Fruit fly (Drosophila melanogaster) whole organism, embryonic: ENCODE data around the gene CG9114.

ENCODE experiments used
- Bdp1 ChIP-seq: fragments of 200-800 bp; sonication (Bioruptor generic); optimal IDR thresholded peaks from 3 replicates; lab custom pipeline; 2016; ENCODE audit warnings: missing biosample characterization, missing genetic modification characterization
- CG10543 ChIP-seq: fragments of 200-800 bp; sonication (Bioruptor generic); optimal IDR thresholded peaks from 3 replicates; lab custom pipeline; 2017; ENCODE audit warnings: missing biosample characterization, mild to moderate bottlenecking, missing genetic modification characterization, moderate library complexity
- CG14050 ChIP-seq: fragments of 200-800 bp; sonication (Bioruptor generic); IDR thresholded peaks from 3 replicates; pipeline ENCODE4 v1.3.6; 2022; ENCODE audit warnings: missing biosample characterization, missing genetic modification characterization
- CG1529 ChIP-seq: fragments of 200-800 bp; sonication (Bioruptor generic); optimal IDR thresholded peaks from 3 replicates; lab custom pipeline; 2018; ENCODE audit warnings: missing biosample characterization, missing genetic modification characterization
- CG15696 ChIP-seq: fragments of 200-800 bp; sonication (Bioruptor generic); optimal IDR thresholded peaks from 2 replicates; lab custom pipeline; 2019; ENCODE audit warnings: missing biosample characterization, mild to moderate bottlenecking, missing genetic modification characterization, moderate library complexity
- CG17186 ChIP-seq: fragments of 200-800 bp; sonication (Bioruptor generic); optimal IDR thresholded peaks from 3 replicates; lab custom pipeline; 2017; ENCODE audit warnings: missing biosample characterization, missing genetic modification reagents, missing genetic modification characterization
- CG18619 ChIP-seq: fragments of 200-800 bp; sonication (Bioruptor generic); optimal IDR thresholded peaks from 3 replicates; lab custom pipeline; 2017; ENCODE audit warnings: missing biosample characterization, mild to moderate bottlenecking, missing genetic modification characterization
- CG3995 ChIP-seq: fragments of 200-800 bp; sonication (Bioruptor generic); optimal IDR thresholded peaks from 3 replicates; lab custom pipeline; 2016; ENCODE audit warnings: missing biosample characterization, missing genetic modification characterization
- CG43689 ChIP-seq: fragments of 200-800 bp; sonication (Bioruptor generic); IDR thresholded peaks from 2 replicates; pipeline ENCODE4 v1.3.6; 2022; ENCODE audit warnings: missing biosample characterization, missing genetic modification characterization
- CG5245 ChIP-seq: fragments of 200-800 bp; sonication (Bioruptor generic); optimal IDR thresholded peaks from 3 replicates; lab custom pipeline; 2016; ENCODE audit warnings: missing biosample characterization, missing genetic modification characterization
- CG6765 ChIP-seq: fragments of 200-800 bp; sonication (Bioruptor generic); optimal IDR thresholded peaks from 3 replicates; lab custom pipeline; 2017; ENCODE audit warnings: missing biosample characterization, mild to moderate bottlenecking, missing genetic modification characterization
- CG6791 ChIP-seq: fragments of 200-800 bp; sonication (Bioruptor generic); IDR thresholded peaks from 3 replicates; pipeline ENCODE4 v1.3.6; 2022; ENCODE audit warnings: missing biosample characterization, missing genetic modification characterization; ENCODE audit not compliant: partially characterized antibody
- CG8478 ChIP-seq: fragments of >200 bp; optimal IDR thresholded peaks from 2 replicates; lab custom pipeline; 2018
- CG9437 ChIP-seq: fragments of 200-800 bp; sonication (Bioruptor generic); optimal IDR thresholded peaks from 2 replicates; lab custom pipeline; 2018; ENCODE audit warnings: missing biosample characterization, mild to moderate bottlenecking, missing genetic modification characterization
- CTCF ChIP-seq: fragments of 200-800 bp; sonication (Bioruptor generic); optimal IDR thresholded peaks from 2 replicates; lab custom pipeline; 2017; ENCODE audit warnings: missing biosample characterization, mild to moderate bottlenecking, missing genetic modification characterization, moderate library complexity
- Dip2 ChIP-seq: fragments of 200-800 bp; sonication (Bioruptor generic); IDR thresholded peaks from 2 replicates; pipeline ENCODE4 v1.3.6; 2022; ENCODE audit warnings: missing biosample characterization, missing genetic modification characterization
- Dip3 ChIP-seq: fragments of 200-800 bp; sonication (Bioruptor generic); optimal IDR thresholded peaks from 3 replicates; lab custom pipeline; 2016; ENCODE audit warnings: missing biosample characterization, missing genetic modification characterization
- Dref ChIP-seq: fragments of 200-800 bp; sonication (Bioruptor generic); IDR thresholded peaks from 2 replicates; pipeline ENCODE4 v1.3.6; 2022; ENCODE audit warnings: missing biosample characterization, missing genetic modification characterization
- Gug ChIP-seq: fragments of 200-800 bp; sonication (Bioruptor generic); IDR thresholded peaks from 4 replicates; pipeline ENCODE4 v1.3.6; 2022; ENCODE audit warnings: missing biosample characterization, missing genetic modification characterization
- HLH4C ChIP-seq: fragments of 200-800 bp; sonication (Bioruptor generic); IDR thresholded peaks from 3 replicates; pipeline ENCODE4 v1.3.6; 2022; ENCODE audit warnings: missing biosample characterization, missing genetic modification characterization; ENCODE audit not compliant: partially characterized antibody
- Hr39 ChIP-seq: fragments of >200 bp; optimal IDR thresholded peaks from 2 replicates; lab custom pipeline; 2017
- Kr ChIP-seq: fragments of 200-800 bp; sonication (Bioruptor generic); optimal IDR thresholded peaks from 2 replicates; lab custom pipeline; 2017; ENCODE audit warnings: missing biosample characterization, mild to moderate bottlenecking, missing genetic modification characterization
- Med ChIP-seq: fragments of 200-800 bp; sonication (Bioruptor generic); peaks from one replicate; lab custom pipeline; 2016; ENCODE audit warnings: missing biosample characterization, missing genetic modification characterization, mild to moderate bottlenecking, inconsistent platforms, moderate library complexity
- Nf-YA ChIP-seq: fragments of 200-800 bp; sonication (Bioruptor generic); IDR thresholded peaks from 2 replicates; pipeline ENCODE4 v1.3.6; 2022; ENCODE audit warnings: missing biosample characterization, missing genetic modification characterization
- Nf-YB ChIP-seq: fragments of 200-800 bp; sonication (Bioruptor generic); optimal IDR thresholded peaks from 3 replicates; lab custom pipeline; 2019; ENCODE audit warnings: missing biosample characterization, mild to moderate bottlenecking, missing genetic modification characterization, moderate library complexity
- Oaz ChIP-seq: fragments of 200-800 bp; sonication (Bioruptor generic); IDR thresholded peaks from 2 replicates; pipeline ENCODE4 v1.3.6; 2022; ENCODE audit warnings: missing biosample characterization, missing genetic modification characterization
- Optix ChIP-seq: fragments of 200-800 bp; sonication (Bioruptor generic); IDR thresholded peaks from 3 replicates; pipeline ENCODE4 v1.3.6; 2022; ENCODE audit warnings: missing biosample characterization, missing genetic modification characterization
- Pdp1 ChIP-seq, 2 experiments: fragments of 200-800 bp; sonication (Bioruptor generic); optimal IDR thresholded peaks; 3 replicates each; lab custom pipeline; 2016; ENCODE audit warnings: missing biosample characterization in 2 of 2, missing genetic modification characterization in 2 of 2, mild to moderate bottlenecking in 1 of 2, moderate library complexity in 1 of 2
- Spps ChIP-seq: fragments of 200-800 bp; sonication (Bioruptor generic); optimal IDR thresholded peaks from 2 replicates; lab custom pipeline; 2018; ENCODE audit warnings: missing biosample characterization, mild to moderate bottlenecking, missing genetic modification characterization
- amos ChIP-seq: fragments of 200-800 bp; sonication (Bioruptor generic); IDR thresholded peaks from 2 replicates; pipeline ENCODE4 v1.3.6; 2022; ENCODE audit warnings: missing biosample characterization, missing genetic modification characterization; ENCODE audit not compliant: partially characterized antibody
- hkb ChIP-seq, 2 experiments: fragments of 200-800 bp in 1 of 2; fragments of >200 bp in 1 of 2; sonication (Bioruptor generic) in 1 of 2; IDR thresholded peaks in 1 of 2; optimal IDR thresholded peaks in 1 of 2; 2 replicates each; pipeline versions ENCODE4 v1.3.6 to Lab custom; 2017 to 2022; ENCODE audit warnings: missing biosample characterization in 1 of 2, missing genetic modification characterization in 1 of 2
- inv ChIP-seq: fragments of 200-800 bp; sonication (Bioruptor generic); IDR thresholded peaks from 2 replicates; pipeline ENCODE4 v1.3.6; 2022; ENCODE audit warnings: missing biosample characterization, missing genetic modification characterization; ENCODE audit not compliant: partially characterized antibody
- kah ChIP-seq: fragments of 200-800 bp; sonication (Bioruptor generic); optimal IDR thresholded peaks from 2 replicates; lab custom pipeline; 2018; ENCODE audit warnings: missing biosample characterization, mild to moderate bottlenecking, missing genetic modification characterization
- mirr ChIP-seq: fragments of 200-800 bp; sonication (Bioruptor generic); optimal IDR thresholded peaks from 3 replicates; lab custom pipeline; 2018; ENCODE audit warnings: missing biosample characterization, mild to moderate bottlenecking, missing genetic modification characterization
- mld ChIP-seq: fragments of 200-800 bp; sonication (Bioruptor generic); IDR thresholded peaks from 3 replicates; pipeline ENCODE4 v1.3.6; 2022; ENCODE audit warnings: missing biosample characterization, missing genetic modification characterization; ENCODE audit not compliant: partially characterized antibody
- phol ChIP-seq: fragments of 200-800 bp; sonication (Bioruptor generic); optimal IDR thresholded peaks from 3 replicates; lab custom pipeline; 2018; ENCODE audit warnings: missing biosample characterization, mild to moderate bottlenecking, missing genetic modification characterization, moderate library complexity
- pita ChIP-seq: fragments of 200-800 bp; sonication (Bioruptor generic); optimal IDR thresholded peaks from 2 replicates; lab custom pipeline; 2017; ENCODE audit warnings: missing biosample characterization, mild to moderate bottlenecking, missing genetic modification characterization
- prd ChIP-seq, 3 experiments: fragments of >200 bp in 2 of 3; fragments of 200-800 bp in 1 of 3; sonication (Bioruptor generic) in 1 of 3; optimal IDR thresholded peaks in 2 of 3; IDR thresholded peaks in 1 of 3; 2 replicates in 2 of 3; 3 replicates in 1 of 3; pipeline versions ENCODE4 v1.3.6 to Lab custom; 2017 to 2022; ENCODE audit warnings: missing biosample characterization in 1 of 3, missing genetic modification characterization in 1 of 3
- row ChIP-seq: fragments of 200-800 bp; sonication (Bioruptor generic); IDR thresholded peaks from 3 replicates; pipeline ENCODE4 v1.3.6; 2022; ENCODE audit warnings: missing biosample characterization, missing genetic modification characterization
- sens-2 ChIP-seq: fragments of 200-800 bp; sonication (Bioruptor generic); IDR thresholded peaks from 2 replicates; pipeline ENCODE4 v1.3.6; 2022; ENCODE audit warnings: missing biosample characterization, missing genetic modification characterization
- sim ChIP-seq: fragments of 200-800 bp; sonication (Bioruptor generic); IDR thresholded peaks from 2 replicates; pipeline ENCODE4 v1.3.6; 2022; ENCODE audit warnings: missing biosample characterization, missing genetic modification characterization
- tin ChIP-seq: fragments of 200-800 bp; sonication (Bioruptor generic); optimal IDR thresholded peaks from 3 replicates; lab custom pipeline; 2016; ENCODE audit warnings: missing biosample characterization, missing genetic modification characterization
- wor ChIP-seq: fragments of 200-800 bp; sonication (Bioruptor generic); IDR thresholded peaks from 2 replicates; pipeline ENCODE4 v1.3.6; 2022; ENCODE audit warnings: missing biosample characterization, missing genetic modification characterization
- zfh2 ChIP-seq: fragments of 200-800 bp; sonication (Bioruptor generic); optimal IDR thresholded peaks from 2 replicates; lab custom pipeline; 2016; ENCODE audit warnings: missing biosample characterization, missing genetic modification characterization

Gene CG9114

dm6 chrX:15356410-15356809, 23.5 kb upstream of the CG9114 start (continued):
- TF ChIP-seq Nf-YB (GFP tag; lab: Kevin White, UChicago) = peak; percentile 95
- TF ChIP-seq CG8478 (lab: Kevin White, UChicago) = peak; percentile 87
- TF ChIP-seq Optix (GFP tag; lab: Robert Waterston, UW) = no peak
- TF ChIP-seq CG1529 = no peak
- no peak for TF ChIP-seq CG17186 (GFP tag; lab: Kevin White, UChicago)
- TF ChIP-seq Hr39 = peak; percentile 13
- TF ChIP-seq sens-2 (GFP tag; lab: Robert Waterston, UW) = no peak
- no peak for TF ChIP-seq tin (GFP tag; lab: Kevin White, UChicago)

- peak; percentile 87 for TF ChIP-seq Dip2
- TF ChIP-seq Gug = no peak
- peak; percentile 10 for TF ChIP-seq Med
- TF ChIP-seq CG15696 (tag; lab: Kevin White, UChicago) = peak; percentile 33
- no peak for TF ChIP-seq CG5245 (GFP tag; lab: Kevin White, UChicago)
- TF ChIP-seq CTCF (GFP tag; lab: Kevin White, UChicago) = peak; percentile 89
- TF ChIP-seq, all 482 proteins: peak for 4
Observed at dm6 chrX:15353654-15354053, 20.7 kb upstream of the CG9114 start.

dm6 chrX:15352692-15353091, 19.7 kb upstream of the CG9114 start:
- TF ChIP-seq CG3995 (GFP tag; lab: Kevin White, UChicago) (no peak), Med (peak; percentile 54)

dm6 chrX:15344473-15345331, 11.7 kb upstream of the CG9114 start, which contains the start of the genes CG12608 and Prp5:
CG12608 (minus strand) TSS chrX:15344625.
Prp5 (plus strand) TSS chrX:15345169.
- no peak for TF ChIP-seq kah (GFP tag; lab: Kevin White, UChicago)
- TF ChIP-seq wor (GFP tag; lab: Robert Waterston, UW) = no peak
- no peak for TF ChIP-seq zfh2 (GFP tag; lab: Kevin White, UChicago)
- TF ChIP-seq Dref (GFP tag; lab: Robert Waterston, UW) = peak; percentile 78
- no peak for TF ChIP-seq Dip3 (GFP tag; lab: Kevin White, UChicago)
- no peak for TF ChIP-seq Kr (GFP tag; lab: Kevin White, UChicago)
- TF ChIP-seq Nf-YA = no peak
- TF ChIP-seq row (GFP tag; lab: Robert Waterston, UW) = peak; percentile 71
- no peak for TF ChIP-seq CG10543 (GFP tag; lab: Kevin White, UChicago)
- TF ChIP-seq Spps = no peak
- no peak for TF ChIP-seq CG18619 (GFP tag; lab: Kevin White, UChicago)
- TF ChIP-seq CG6765 (GFP tag; lab: Kevin White, UChicago) = no peak
- no peak for TF ChIP-seq CG43689 (GFP tag; lab: Robert Waterston, UW)
- no peak for TF ChIP-seq hkb (optimal IDR thresholded peaks at IDR 0.05; lab: Kevin White, UChicago)
- no peak for TF ChIP-seq hkb (GFP tag; IDR thresholded peaks at IDR 0.05; lab: Robert Waterston, UW)
- TF ChIP-seq mirr (GFP tag; lab: Kevin White, UChicago) = no peak
- TF ChIP-seq amos = peak; percentile 69
- TF ChIP-seq prd (optimal IDR thresholded peaks at IDR 0.05; lab: Kevin White, UChicago) = no peak
- TF ChIP-seq prd (GFP tag; IDR thresholded peaks at IDR 0.05; lab: Robert Waterston, UW) = 0 out of 3 replicates have a peak, but pooled peaks have one; percentile 4
- no peak for TF ChIP-seq sim
- TF ChIP-seq HLH4C = peak; percentile 40
- TF ChIP-seq pita = no peak
- TF ChIP-seq Bdp1 (GFP tag; lab: Kevin White, UChicago) = no peak
- TF ChIP-seq mld = peak; percentile 66; the same call in 1 of the 3 replicates
- TF ChIP-seq CG9437 (GFP tag; lab: Kevin White, UChicago) = peak; percentile 32
- no peak for TF ChIP-seq Nf-YB (GFP tag; lab: Kevin White, UChicago)
- TF ChIP-seq CG6791 (GFP tag; lab: Robert Waterston, UW) = peak; percentile 84
- TF ChIP-seq Oaz (GFP tag; lab: Robert Waterston, UW) = no peak
- no peak for TF ChIP-seq CG14050 (GFP tag; lab: Robert Waterston, UW)
- no peak for TF ChIP-seq phol (tag; lab: Kevin White, UChicago)
- TF ChIP-seq Pdp1 (GFP tag; optimal IDR thresholded peaks at IDR 0.05; lab: Kevin White, UChicago) = peak in 1 of 2 experiments; percentile 26
- peak; percentile 44 for TF ChIP-seq inv (GFP tag; lab: Robert Waterston, UW)
